Fruit fly (Drosophila melanogaster) whole organism, embryonic: Measurements from ENCODE around the gene SecS.

Source experiments
- Atf-2 ChIP-seq: fragments of 200-800 bp; sonication (Bioruptor generic); optimal IDR thresholded peaks from 2 replicates; lab custom pipeline; 2016; ENCODE audit warnings: missing biosample characterization, missing genetic modification characterization
- Atf6 ChIP-seq: fragments of 200-800 bp; sonication (Bioruptor generic); IDR thresholded peaks from 2 replicates; pipeline ENCODE4 v1.3.6; 2022; ENCODE audit warnings: missing biosample characterization, missing genetic modification characterization
- Bgb ChIP-seq: fragments of 200-800 bp; sonication (Bioruptor generic); IDR thresholded peaks from 2 replicates; pipeline ENCODE4 v1.3.6; 2022; ENCODE audit warnings: missing biosample characterization, missing genetic modification characterization; ENCODE audit not compliant: partially characterized antibody
- CG10274 ChIP-seq: fragments of 200-800 bp; sonication (Bioruptor generic); optimal IDR thresholded peaks from 3 replicates; lab custom pipeline; 2017; ENCODE audit warnings: missing biosample characterization, mild to moderate bottlenecking, missing genetic modification characterization
- CG10431 ChIP-seq: fragments of 200-800 bp; sonication (Bioruptor generic); optimal IDR thresholded peaks from 3 replicates; lab custom pipeline; 2018; ENCODE audit warnings: missing biosample characterization, mild to moderate bottlenecking, missing genetic modification characterization
- CG10543 ChIP-seq: fragments of 200-800 bp; sonication (Bioruptor generic); optimal IDR thresholded peaks from 3 replicates; lab custom pipeline; 2017; ENCODE audit warnings: missing biosample characterization, mild to moderate bottlenecking, missing genetic modification characterization, moderate library complexity
- CG12236 ChIP-seq: fragments of 200-800 bp; sonication (Bioruptor generic); optimal IDR thresholded peaks from 2 replicates; lab custom pipeline; 2016; ENCODE audit warnings: missing biosample characterization, missing genetic modification characterization
- CG12942 ChIP-seq: fragments of 200-800 bp; sonication (Bioruptor generic); optimal IDR thresholded peaks from 3 replicates; lab custom pipeline; 2016; ENCODE audit warnings: missing biosample characterization, missing genetic modification characterization
- CG13894 ChIP-seq: fragments of 200-800 bp; sonication (Bioruptor generic); optimal IDR thresholded peaks from 3 replicates; lab custom pipeline; 2018; ENCODE audit warnings: missing biosample characterization, mild to moderate bottlenecking, missing genetic modification characterization, moderate library complexity
- CG14667 ChIP-seq: fragments of 200-800 bp; sonication (Bioruptor generic); IDR thresholded peaks from 2 replicates; pipeline ENCODE4 v1.3.6; 2022; ENCODE audit warnings: missing biosample characterization, missing genetic modification characterization
- CG15514 ChIP-seq: fragments of 200-800 bp; sonication (Bioruptor generic); optimal IDR thresholded peaks from 3 replicates; lab custom pipeline; 2017; ENCODE audit warnings: missing biosample characterization, missing genetic modification characterization, mild to moderate bottlenecking, moderate library complexity, missing genetic modification reagents
- CG15601 ChIP-seq: fragments of 200-800 bp; sonication (Bioruptor generic); optimal IDR thresholded peaks from 3 replicates; lab custom pipeline; 2019; ENCODE audit warnings: missing biosample characterization, mild to moderate bottlenecking, missing genetic modification characterization, moderate library complexity
- CG1602 ChIP-seq: fragments of 200-800 bp; sonication (Bioruptor generic); optimal IDR thresholded peaks from 3 replicates; lab custom pipeline; 2016; ENCODE audit warnings: missing biosample characterization, missing genetic modification characterization
- CG2116 ChIP-seq: fragments of 200-800 bp; sonication (Bioruptor generic); optimal IDR thresholded peaks from 3 replicates; lab custom pipeline; 2018; ENCODE audit warnings: missing biosample characterization, mild to moderate bottlenecking, missing genetic modification characterization
- CG2199 ChIP-seq: fragments of 200-800 bp; sonication (Bioruptor generic); IDR thresholded peaks from 3 replicates; pipeline ENCODE4 v1.3.6; 2022; ENCODE audit warnings: missing biosample characterization, missing genetic modification characterization
- CG3726 ChIP-seq: fragments of 200-800 bp; sonication (Bioruptor generic); IDR thresholded peaks from 3 replicates; pipeline ENCODE4, ENCODE4 v1.3.6; 2022; ENCODE audit warnings: missing biosample characterization, missing genetic modification characterization
- CG3847 ChIP-seq: fragments of 200-800 bp; sonication (Bioruptor generic); IDR thresholded peaks from 2 replicates; pipeline ENCODE4 v1.3.6; 2022; ENCODE audit warnings: missing biosample characterization, missing genetic modification characterization
- CG4820 ChIP-seq: fragments of 200-800 bp; sonication (Bioruptor generic); optimal IDR thresholded peaks from 3 replicates; lab custom pipeline; 2016; ENCODE audit warnings: missing biosample characterization, missing genetic modification characterization
- CG6654 ChIP-seq: fragments of 200-800 bp; sonication (Bioruptor generic); optimal IDR thresholded peaks from 2 replicates; lab custom pipeline; 2017; ENCODE audit warnings: missing biosample characterization, mild to moderate bottlenecking, missing genetic modification characterization
- CG8089 ChIP-seq: fragments of 200-800 bp; sonication (Bioruptor generic); optimal IDR thresholded peaks from 3 replicates; lab custom pipeline; 2016; ENCODE audit warnings: missing biosample characterization, missing genetic modification characterization
- CG9817 ChIP-seq: fragments of 200-800 bp; sonication (Bioruptor generic); optimal IDR thresholded peaks from 2 replicates; lab custom pipeline; 2018; ENCODE audit warnings: missing biosample characterization, mild to moderate bottlenecking, missing genetic modification characterization, moderate library complexity
- Dip3 ChIP-seq: fragments of 200-800 bp; sonication (Bioruptor generic); optimal IDR thresholded peaks from 3 replicates; lab custom pipeline; 2016; ENCODE audit warnings: missing biosample characterization, missing genetic modification characterization
- Drgx ChIP-seq: fragments of 200-800 bp; sonication (Bioruptor generic); IDR thresholded peaks from 2 replicates; pipeline ENCODE4 v1.3.6; 2022; ENCODE audit warnings: missing biosample characterization, missing genetic modification characterization
- Eip74EF ChIP-seq, 2 experiments: fragments of 200-800 bp in 1 of 2; fragments of >200 bp in 1 of 2; sonication (Bioruptor generic) in 1 of 2; optimal IDR thresholded peaks; 2 replicates each; lab custom pipeline; 2017 to 2019; ENCODE audit warnings: missing biosample characterization in 2 of 2, missing genetic modification characterization in 2 of 2, mild to moderate bottlenecking in 1 of 2, moderate library complexity in 1 of 2
- H2.0 ChIP-seq: fragments of 200-800 bp; sonication (Bioruptor generic); IDR thresholded peaks from 2 replicates; pipeline ENCODE4 v1.3.6; 2022; ENCODE audit warnings: missing biosample characterization, missing genetic modification characterization
- HHEX ChIP-seq: fragments of 200-800 bp; sonication (Bioruptor generic); optimal IDR thresholded peaks from 3 replicates; lab custom pipeline; 2017; ENCODE audit warnings: missing biosample characterization, mild to moderate bottlenecking, missing genetic modification characterization, missing genetic modification reagents
- HmgD ChIP-seq: fragments of 200-800 bp; sonication (Bioruptor generic); optimal IDR thresholded peaks from 3 replicates; lab custom pipeline; 2016; ENCODE audit warnings: missing biosample characterization, missing genetic modification characterization
- Hr39 ChIP-seq: fragments of >200 bp; optimal IDR thresholded peaks from 2 replicates; lab custom pipeline; 2017
- MBD-R2 ChIP-seq: fragments of 200-800 bp; sonication (Bioruptor generic); IDR thresholded peaks from 2 replicates; pipeline ENCODE4 v1.3.6; 2022; ENCODE audit warnings: missing biosample characterization, missing genetic modification characterization
- Med ChIP-seq: fragments of 200-800 bp; sonication (Bioruptor generic); peaks from one replicate; lab custom pipeline; 2016; ENCODE audit warnings: missing biosample characterization, missing genetic modification characterization, mild to moderate bottlenecking, inconsistent platforms, moderate library complexity
- NC2β ChIP-seq: fragments of 200-800 bp; sonication (Bioruptor generic); optimal IDR thresholded peaks from 2 replicates; lab custom pipeline; 2016; ENCODE audit warnings: missing biosample characterization, missing genetic modification characterization
- Opbp ChIP-seq: fragments of 200-800 bp; sonication (Bioruptor generic); IDR thresholded peaks from 3 replicates; pipeline ENCODE4 v1.3.6; 2022; ENCODE audit warnings: missing biosample characterization, missing genetic modification characterization; ENCODE audit not compliant: partially characterized antibody
- Rx ChIP-seq: fragments of 200-800 bp; sonication (Bioruptor generic); IDR thresholded peaks from 2 replicates; pipeline ENCODE4 v1.3.6; 2022; ENCODE audit warnings: missing biosample characterization, missing genetic modification characterization
- Side ChIP-seq: fragments of 200-800 bp; sonication (Bioruptor generic); optimal IDR thresholded peaks from 2 replicates; lab custom pipeline; 2016; ENCODE audit warnings: missing biosample characterization, missing genetic modification characterization
- ato ChIP-seq: fragments of 200-800 bp; sonication (Bioruptor generic); IDR thresholded peaks from 2 replicates; pipeline ENCODE4 v1.3.6; 2022; ENCODE audit warnings: missing biosample characterization, missing genetic modification characterization; ENCODE audit not compliant: partially characterized antibody
- bowl ChIP-seq: fragments of 200-800 bp; sonication (Bioruptor generic); IDR thresholded peaks from 2 replicates; pipeline ENCODE4 v1.3.6; 2022; ENCODE audit warnings: missing biosample characterization, missing genetic modification characterization
- cg ChIP-seq: fragments of 200-800 bp; sonication (Bioruptor generic); optimal IDR thresholded peaks from 3 replicates; lab custom pipeline; 2019; ENCODE audit warnings: missing biosample characterization, mild to moderate bottlenecking, missing genetic modification characterization, moderate library complexity
- chinmo ChIP-seq: fragments of 200-800 bp; sonication (Bioruptor generic); IDR thresholded peaks from 4 replicates; pipeline ENCODE4 v1.3.6; 2022; ENCODE audit warnings: missing biosample characterization, missing genetic modification characterization; ENCODE audit not compliant: partially characterized antibody
- cwo ChIP-seq: fragments of 200-800 bp; sonication (Bioruptor generic); optimal IDR thresholded peaks from 3 replicates; lab custom pipeline; 2017; ENCODE audit warnings: missing biosample characterization, missing genetic modification characterization, mild to moderate bottlenecking, moderate library complexity, missing genetic modification reagents
- exex ChIP-seq: fragments of 200-800 bp; sonication (Bioruptor generic); optimal IDR thresholded peaks from 4 replicates; lab custom pipeline; 2018; ENCODE audit warnings: missing biosample characterization, mild to moderate bottlenecking, missing genetic modification characterization, moderate library complexity
- fru ChIP-seq: fragments of >200 bp; optimal IDR thresholded peaks from 2 replicates; lab custom pipeline; 2017
- gro ChIP-seq: fragments of 200-800 bp; sonication (Bioruptor generic); optimal IDR thresholded peaks from 2 replicates; lab custom pipeline; 2016; ENCODE audit warnings: missing biosample characterization, missing genetic modification characterization
- maf-S ChIP-seq: fragments of 200-800 bp; sonication (Bioruptor generic); optimal IDR thresholded peaks from 2 replicates; lab custom pipeline; 2016; ENCODE audit warnings: missing biosample characterization, missing genetic modification characterization
- nerfin-1 ChIP-seq: fragments of 200-800 bp; sonication (Bioruptor generic); optimal IDR thresholded peaks from 3 replicates; lab custom pipeline; 2019; ENCODE audit warnings: missing biosample characterization, mild to moderate bottlenecking, missing genetic modification characterization, moderate library complexity
- p53 ChIP-seq: fragments of 200-800 bp; sonication (Bioruptor generic); optimal IDR thresholded peaks from 2 replicates; lab custom pipeline; 2016; ENCODE audit warnings: missing biosample characterization, missing genetic modification characterization
- repo ChIP-seq: fragments of 200-800 bp; sonication (Bioruptor generic); optimal IDR thresholded peaks from 2 replicates; lab custom pipeline; 2016; ENCODE audit warnings: missing biosample characterization, missing genetic modification characterization
- sim ChIP-seq: fragments of 200-800 bp; sonication (Bioruptor generic); IDR thresholded peaks from 2 replicates; pipeline ENCODE4 v1.3.6; 2022; ENCODE audit warnings: missing biosample characterization, missing genetic modification characterization
- stwl ChIP-seq: fragments of 200-800 bp; sonication (Bioruptor generic); optimal IDR thresholded peaks from 3 replicates; lab custom pipeline; 2018; ENCODE audit warnings: missing biosample characterization, mild to moderate bottlenecking, missing genetic modification characterization, moderate library complexity
- tap ChIP-seq: fragments of 200-800 bp; optimal IDR thresholded peaks from 3 replicates; lab custom pipeline; 2019; ENCODE audit warnings: missing biosample characterization, mild to moderate bottlenecking, missing genetic modification characterization, moderate library complexity
- unpg ChIP-seq: fragments of 200-800 bp; sonication (Bioruptor generic); optimal IDR thresholded peaks from 3 replicates; lab custom pipeline; 2018; ENCODE audit warnings: missing biosample characterization, mild to moderate bottlenecking, missing genetic modification characterization, moderate library complexity
- wor ChIP-seq: fragments of 200-800 bp; sonication (Bioruptor generic); IDR thresholded peaks from 2 replicates; pipeline ENCODE4 v1.3.6; 2022; ENCODE audit warnings: missing biosample characterization, missing genetic modification characterization

The SecS gene

DNA sequence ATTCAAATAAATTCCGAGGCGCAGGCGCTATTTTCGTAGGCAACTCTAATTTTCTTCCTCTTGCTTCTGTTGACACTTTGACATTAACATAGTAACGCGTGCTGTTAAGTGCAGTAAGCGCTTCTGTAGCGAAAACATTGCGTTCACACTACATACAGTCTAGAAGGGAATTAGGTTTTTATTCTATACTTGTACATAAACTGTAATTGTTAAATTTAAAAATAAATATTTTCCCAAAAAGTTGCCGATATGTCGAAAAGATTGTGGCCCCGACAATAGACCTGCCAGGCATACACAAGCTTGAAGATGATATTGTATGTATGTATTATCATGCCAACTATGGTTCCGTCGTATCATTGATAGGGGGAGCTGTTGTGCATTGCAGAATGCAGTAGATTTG is 5.2 kb downstream of the SecS start, which contains the start of gene asl (continued):
- TF ChIP-seq cwo (GFP tag; lab: Kevin White, UChicago) (peak; percentile 22), HmgD (GFP tag; lab: Kevin White, UChicago) (no peak), Eip74EF (GFP tag; optimal IDR thresholded peaks at IDR 0.05; lab: Kevin White, UChicago) (peak in 1 of 2 experiments; percentile 88), H2.0 (GFP tag; lab: Robert Waterston, UW) (no peak), CG6654 (GFP tag; lab: Kevin White, UChicago) (peak; percentile 38), gro (GFP tag; lab: Kevin White, UChicago) (peak; percentile 51), sim (no peak), chinmo (GFP tag; lab: Robert Waterston, UW) (0 out of 4 replicates have a peak, but pooled peaks have one; percentile 58), p53 (GFP tag; lab: Kevin White, UChicago) (no peak), Rx (GFP tag; lab: Robert Waterston, UW) (peak; percentile 51), Drgx (GFP tag; lab: Robert Waterston, UW) (peak; percentile 34; the same call in 1 of the 2 replicates), wor (GFP tag; lab: Robert Waterston, UW) (no peak), maf-S (GFP tag; lab: Kevin White, UChicago) (no peak), Hr39 (lab: Kevin White, UChicago) (no peak), CG9817 (tag; lab: Kevin White, UChicago) (peak; percentile 77), Atf-2 (peak; percentile 32), Bgb (GFP tag; lab: Robert Waterston, UW) (peak; percentile 44; the same call in 1 of the 2 replicates), Med (GFP tag; lab: Kevin White, UChicago) (peak; percentile 91), CG10543 (GFP tag; lab: Kevin White, UChicago) (peak; percentile 59), NC2β (GFP tag; lab: Kevin White, UChicago) (peak; percentile 55), CG14667 (GFP tag; lab: Robert Waterston, UW) (no peak), CG1602 (GFP tag; lab: Kevin White, UChicago) (peak; percentile 38), CG2199 (0 out of 3 replicates have a peak, but pooled peaks have one; percentile 20), exex (no peak), Atf6 (GFP tag; lab: Robert Waterston, UW) (peak; percentile 56), ato (GFP tag; lab: Robert Waterston, UW) (no peak), MBD-R2 (GFP tag; lab: Robert Waterston, UW) (peak; percentile 86), CG8089 (GFP tag; lab: Kevin White, UChicago) (peak; percentile 42), fru (no peak), CG3847 (peak; percentile 55), Dip3 (GFP tag; lab: Kevin White, UChicago) (peak; percentile 73), bowl (GFP tag; lab: Robert Waterston, UW) (no peak), CG12236 (GFP tag; lab: Kevin White, UChicago) (no peak), Opbp (GFP tag; lab: Robert Waterston, UW) (no peak), CG15514 (GFP tag; lab: Kevin White, UChicago) (peak; percentile 71), cg (peak; percentile 41), CG3726 (no peak), CG15601 (tag; lab: Kevin White, UChicago) (peak; percentile 70), Side (GFP tag; lab: Kevin White, UChicago) (peak; percentile 23), repo (peak; percentile 20), stwl (tag; lab: Kevin White, UChicago) (peak; percentile 72), unpg (peak; percentile 72), CG13894 (tag; lab: Kevin White, UChicago) (peak; percentile 68), CG10274 (GFP tag; lab: Kevin White, UChicago) (no peak), CG2116 (GFP tag; lab: Kevin White, UChicago) (peak; percentile 85), CG4820 (GFP tag; lab: Kevin White, UChicago) (peak; percentile 27), HHEX (no peak), nerfin-1 (tag; lab: Kevin White, UChicago) (peak; percentile 67), CG10431 (peak; percentile 48), CG12942 (GFP tag; lab: Kevin White, UChicago) (peak; percentile 4), tap (tag; lab: Kevin White, UChicago) (no peak)
